Fruit fly (Drosophila melanogaster) whole organism, pupa: Measurements from ENCODE around the gene CG8907.

Experiments
- CG4496 ChIP-seq: fragments of 200-800 bp; sonication (Bioruptor generic); IDR thresholded peaks from 3 replicates; pipeline ENCODE4 v1.3.6; 2022; ENCODE audit warnings: missing biosample characterization, missing genetic modification characterization
- D1 ChIP-seq: fragments of 200-800 bp; sonication (Bioruptor generic); optimal IDR thresholded peaks from 2 replicates; lab custom pipeline; 2018; ENCODE audit warnings: missing biosample characterization, mild to moderate bottlenecking, missing genetic modification characterization, moderate library complexity
- EcR ChIP-seq: fragments of 200-800 bp; sonication (Bioruptor generic); optimal IDR thresholded peaks from 3 replicates; lab custom pipeline; 2019; ENCODE audit warnings: missing biosample characterization, missing genetic modification characterization, mild to moderate bottlenecking, moderate library complexity, missing genetic modification reagents
- fd96Ca ChIP-seq: fragments of 200-800 bp; sonication (Bioruptor generic); IDR thresholded peaks from 3 replicates; pipeline ENCODE4 v1.3.6; 2022; ENCODE audit warnings: missing biosample characterization, missing genetic modification characterization

- TF ChIP-seq fd96Ca (GFP tag; lab: Robert Waterston, UW) (no peak), CG4496 (GFP tag; lab: Robert Waterston, UW) (no peak), D1 (tag; lab: Kevin White, UChicago) (no peak), EcR (no peak)
Measured at dm6 chr3R:17054528-17054927, 46.5 kb downstream of the CG8907 start.
